Worm (Caenorhabditis elegans) whole organism, young adult: ENCODE measurements around the gene mnk-1.
A peak's percentile ranks its signal among the peaks of the same experiment; 100 is the strongest.

Experiments
- C17E4.6 ChIP-seq: fragments of 200-800 bp; sonication (Bioruptor generic); IDR thresholded peaks from 2 replicates; pipeline ENCODE4 v1.3.6; 2022; ENCODE audit warnings: missing genetic modification reagents, missing genetic modification characterization, missing compliant biosample characterization
- F57C9.4 ChIP-seq: sonication (generic microtip); optimal IDR thresholded peaks from 2 replicates; lab custom pipeline; 2017; ENCODE audit warnings: mild to moderate bottlenecking, missing genetic modification characterization, missing compliant biosample characterization
- T07F8.4 ChIP-seq: sonication (generic microtip); optimal IDR thresholded peaks from 2 replicates; lab custom pipeline; 2016; ENCODE audit warnings: mild to moderate bottlenecking, missing genetic modification characterization, moderate library complexity, missing compliant biosample characterization
- Y53G8AR.9 ChIP-seq: fragments of 200-800 bp; sonication (Bioruptor generic); conservative IDR thresholded peaks from 2 replicates; pipeline ENCODE4 v1.3.6; 2022; ENCODE audit warnings: missing genetic modification reagents, missing genetic modification characterization, missing compliant biosample characterization
- Y56A3A.18 ChIP-seq: fragments of 200-800 bp; sonication (Bioruptor generic); IDR thresholded peaks from 2 replicates; pipeline ENCODE4 v1.3.6; 2022; ENCODE audit warnings: missing genetic modification reagents, missing genetic modification characterization, missing compliant biosample characterization
- Y79H2A.3 ChIP-seq: fragments of 200-800 bp; sonication (Bioruptor generic); conservative IDR thresholded peaks from 2 replicates; pipeline ENCODE4 v1.3.6; 2022; ENCODE audit warnings: missing genetic modification reagents, missing genetic modification characterization, missing compliant biosample characterization
- ZK185.1 ChIP-seq: sonication (generic microtip); optimal IDR thresholded peaks from 2 replicates; lab custom pipeline; 2016; ENCODE audit warnings: mild to moderate bottlenecking, missing genetic modification characterization, missing compliant biosample characterization; ENCODE audit not compliant: poor library complexity, severe bottlenecking
- akir-1 ChIP-seq: fragments of 200-800 bp; sonication (Bioruptor generic); optimal IDR thresholded peaks from 2 replicates; lab custom pipeline; 2018; ENCODE audit warnings: mild to moderate bottlenecking, missing genetic modification characterization, moderate library complexity, missing compliant biosample characterization
- aptf-2 ChIP-seq: fragments of 200-800 bp; sonication (Bioruptor generic); conservative IDR thresholded peaks from 2 replicates; pipeline ENCODE4 v1.3.6; 2022; ENCODE audit warnings: missing genetic modification reagents, missing genetic modification characterization, missing compliant biosample characterization
- ceh-100 ChIP-seq: fragments of 200-800 bp; sonication (Bioruptor generic); IDR thresholded peaks from 2 replicates; pipeline ENCODE4 v1.3.6; 2022; ENCODE audit warnings: missing genetic modification reagents, missing genetic modification characterization, missing compliant biosample characterization
- ceh-27 ChIP-seq: fragments of 200-800 bp; sonication (Bioruptor generic); optimal IDR thresholded peaks from 2 replicates; lab custom pipeline; 2018; ENCODE audit warnings: mild to moderate bottlenecking, missing genetic modification characterization, moderate library complexity, missing compliant biosample characterization
- ceh-40 ChIP-seq: fragments of 200-800 bp; sonication (Bioruptor generic); IDR thresholded peaks from 2 replicates; pipeline ENCODE4 v1.3.6; 2022; ENCODE audit warnings: missing genetic modification characterization, missing compliant biosample characterization
- ceh-91 ChIP-seq: fragments of 200-800 bp; sonication (Bioruptor generic); IDR thresholded peaks from 2 replicates; pipeline ENCODE4 v1.3.6; 2022; ENCODE audit warnings: missing genetic modification reagents, missing genetic modification characterization, missing compliant biosample characterization
- chd-7 ChIP-seq: sonication (generic microtip); optimal IDR thresholded peaks from 2 replicates; lab custom pipeline; 2016; ENCODE audit warnings: mild to moderate bottlenecking, missing genetic modification characterization, moderate library complexity, missing compliant biosample characterization
- die-1 ChIP-seq: sonication (generic microtip); optimal IDR thresholded peaks from 2 replicates; lab custom pipeline; 2016; ENCODE audit warnings: missing genotype, mild to moderate bottlenecking, missing genetic modification characterization, missing compliant biosample characterization
- dox-1 ChIP-seq: fragments of 200-800 bp; sonication (Bioruptor generic); IDR thresholded peaks from 2 replicates; pipeline ENCODE4 v1.3.6; 2022; ENCODE audit warnings: missing genetic modification reagents, missing genetic modification characterization, missing compliant biosample characterization
- dpff-1 ChIP-seq: sonication (generic microtip); optimal IDR thresholded peaks from 2 replicates; lab custom pipeline; 2017; ENCODE audit warnings: mild to moderate bottlenecking, missing genetic modification characterization, missing compliant biosample characterization
- dpl-1 ChIP-seq: fragments of 150-350 bp; optimal IDR thresholded peaks from 2 replicates; lab custom pipeline; 2014; ENCODE audit warnings: missing biosample characterization, missing genetic modification reagents, missing genetic modification characterization
- efl-1 ChIP-seq: fragments of 150-350 bp; optimal IDR thresholded peaks from 2 replicates; lab custom pipeline; 2014; ENCODE audit warnings: missing biosample characterization, missing genetic modification reagents, missing genetic modification characterization
- egrh-3 ChIP-seq: fragments of 200-800 bp; sonication (Bioruptor generic); IDR thresholded peaks from 2 replicates; pipeline ENCODE4 v1.3.6; 2022; ENCODE audit warnings: missing genetic modification reagents, missing genetic modification characterization, missing compliant biosample characterization
- ets-4 ChIP-seq: fragments of 200-800 bp; sonication (Bioruptor generic); optimal IDR thresholded peaks from 2 replicates; lab custom pipeline; 2018; ENCODE audit warnings: mild to moderate bottlenecking, missing genetic modification characterization, missing compliant biosample characterization
- fkh-3 ChIP-seq: sonication (generic microtip); optimal IDR thresholded peaks from 2 replicates; lab custom pipeline; 2016; ENCODE audit warnings: mild to moderate bottlenecking, missing genetic modification characterization, missing compliant biosample characterization
- gei-17 ChIP-seq: fragments of 200-800 bp; sonication (Bioruptor generic); optimal IDR thresholded peaks from 2 replicates; lab custom pipeline; 2018; ENCODE audit warnings: mild to moderate bottlenecking, missing genetic modification characterization, missing compliant biosample characterization
- hlh-26 ChIP-seq: fragments of 200-800 bp; sonication (Bioruptor generic); conservative IDR thresholded peaks from 2 replicates; pipeline ENCODE4 v1.3.6; 2022; ENCODE audit warnings: missing genetic modification reagents, missing genetic modification characterization, missing compliant biosample characterization
- hrde-1 ChIP-seq: sonication (generic microtip); optimal IDR thresholded peaks from 2 replicates; lab custom pipeline; 2016; ENCODE audit warnings: missing genetic modification characterization, mild to moderate bottlenecking, missing compliant biosample characterization, moderate library complexity, missing genotype, missing genetic modification reagents, borderline replicate concordance
- lag-1 ChIP-seq: fragments of 200-800 bp; sonication (Bioruptor generic); IDR thresholded peaks from 2 replicates; pipeline ENCODE4 v1.3.6; 2022; ENCODE audit warnings: missing genetic modification reagents, missing genetic modification characterization, missing compliant biosample characterization
- let-607 ChIP-seq, 2 experiments: fragments of 200-800 bp in 1 of 2; sonication (Bioruptor generic) in 1 of 2; sonication (generic microtip) in 1 of 2; optimal IDR thresholded peaks; 2 replicates each; lab custom pipeline; 2016 to 2018; ENCODE audit warnings: mild to moderate bottlenecking in 2 of 2, missing compliant biosample characterization in 2 of 2, missing genetic modification characterization in 2 of 2, moderate library complexity in 2 of 2, missing genotype in 1 of 2
- lsl-1 ChIP-seq: fragments of 200-800 bp; sonication (Bioruptor generic); optimal IDR thresholded peaks from 2 replicates; lab custom pipeline; 2018; ENCODE audit warnings: mild to moderate bottlenecking, missing genetic modification characterization, moderate library complexity, missing compliant biosample characterization
- lsy-27 ChIP-seq: sonication (generic microtip); optimal IDR thresholded peaks from 2 replicates; lab custom pipeline; 2017; ENCODE audit warnings: missing genetic modification characterization, mild to moderate bottlenecking, missing compliant biosample characterization, antibody characterized with exemption, missing genotype, borderline replicate concordance; ENCODE audit not compliant: insufficient read depth
- madf-10 ChIP-seq: sonication (generic microtip); optimal IDR thresholded peaks from 2 replicates; lab custom pipeline; 2016; ENCODE audit warnings: mild to moderate bottlenecking, missing genetic modification characterization, missing compliant biosample characterization
- mcd-1 ChIP-seq: fragments of 200-800 bp; sonication (Bioruptor generic); IDR thresholded peaks from 2 replicates; pipeline ENCODE4 v1.3.6; 2022; ENCODE audit warnings: missing genetic modification reagents, missing genetic modification characterization, missing compliant biosample characterization
- nfya-2 ChIP-seq: fragments of 200-800 bp; sonication (Bioruptor generic); IDR thresholded peaks from 2 replicates; pipeline ENCODE4 v1.3.6; 2022; ENCODE audit warnings: missing genetic modification reagents, missing genetic modification characterization, missing compliant biosample characterization
- nfyb-1 ChIP-seq: fragments of 200-800 bp; sonication (Bioruptor generic); IDR thresholded peaks from 2 replicates; pipeline ENCODE4 v1.3.6; 2022; ENCODE audit warnings: missing genetic modification reagents, missing genetic modification characterization, missing compliant biosample characterization
- nhr-179 ChIP-seq: sonication (generic microtip); optimal IDR thresholded peaks from 2 replicates; lab custom pipeline; 2016; ENCODE audit warnings: mild to moderate bottlenecking, missing genetic modification characterization, missing compliant biosample characterization
- nhr-90 ChIP-seq: sonication (generic microtip); optimal IDR thresholded peaks from 2 replicates; lab custom pipeline; 2016; ENCODE audit warnings: missing genotype, mild to moderate bottlenecking, missing genetic modification characterization, missing compliant biosample characterization
- pbrm-1 ChIP-seq: fragments of 200-800 bp; sonication (Bioruptor generic); IDR thresholded peaks from 2 replicates; pipeline ENCODE4 v1.3.6; 2022; ENCODE audit warnings: missing genetic modification reagents, missing genetic modification characterization, missing compliant biosample characterization
- pha-4 ChIP-seq: fragments of 150-350 bp; sonication (generic microtip); optimal IDR thresholded peaks from 2 replicates; lab custom pipeline; 2014; ENCODE audit warnings: missing biosample characterization, missing genetic modification reagents, missing genetic modification characterization
- rcor-1 ChIP-seq: fragments of 200-800 bp; sonication (Bioruptor generic); IDR thresholded peaks from 2 replicates; pipeline ENCODE4 v1.3.6; 2022; ENCODE audit warnings: missing genetic modification reagents, missing genetic modification characterization, missing compliant biosample characterization
- repo-1 ChIP-seq: sonication (generic microtip); optimal IDR thresholded peaks from 2 replicates; lab custom pipeline; 2017; ENCODE audit warnings: mild to moderate bottlenecking, missing genetic modification characterization, missing compliant biosample characterization
- snpc-1.1 ChIP-seq: sonication (generic microtip); optimal IDR thresholded peaks from 2 replicates; lab custom pipeline; 2017; ENCODE audit warnings: missing genetic modification characterization, mild to moderate bottlenecking, missing compliant biosample characterization, antibody characterized with exemption, moderate library complexity, missing genotype, missing genetic modification reagents; ENCODE audit not compliant: insufficient read depth
- snpc-1.3 ChIP-seq: sonication (generic microtip); optimal IDR thresholded peaks from 2 replicates; lab custom pipeline; 2017; ENCODE audit warnings: missing genetic modification characterization, mild to moderate bottlenecking, missing compliant biosample characterization, antibody characterized with exemption, moderate library complexity, missing genotype, missing genetic modification reagents; ENCODE audit not compliant: insufficient read depth
- snpc-3.4 ChIP-seq: sonication (generic microtip); optimal IDR thresholded peaks from 2 replicates; lab custom pipeline; 2017; ENCODE audit warnings: missing genetic modification characterization, mild to moderate bottlenecking, missing compliant biosample characterization, antibody characterized with exemption, moderate library complexity, missing genotype, missing genetic modification reagents
- snpc-4 ChIP-seq, 5 experiments: fragments of 150-350 bp in 1 of 5; sonication (generic microtip) in 4 of 5; optimal IDR thresholded peaks; 2 replicates each; lab custom pipeline; 2014 to 2018; ENCODE audit warnings: missing genetic modification characterization in 5 of 5, missing biosample characterization in 3 of 5, antibody characterized with exemption in 2 of 5, mild to moderate bottlenecking in 2 of 5, missing compliant biosample characterization in 2 of 5, missing genotype in 2 of 5, moderate library complexity in 2 of 5, missing genetic modification reagents in 1 of 5
- ztf-25 ChIP-seq: fragments of 200-800 bp; sonication (Bioruptor generic); IDR thresholded peaks from 2 replicates; pipeline ENCODE4 v1.3.6; 2022; ENCODE audit warnings: missing genetic modification reagents, missing genetic modification characterization, missing compliant biosample characterization
- ztf-28 ChIP-seq: fragments of 200-800 bp; sonication (Bioruptor generic); IDR thresholded peaks from 2 replicates; pipeline ENCODE4 v1.3.6; 2022; ENCODE audit warnings: missing genetic modification reagents, missing genetic modification characterization, missing compliant biosample characterization
- ztf-3 ChIP-seq: fragments of 200-800 bp; sonication (Bioruptor generic); optimal IDR thresholded peaks from 2 replicates; lab custom pipeline; 2018; ENCODE audit warnings: mild to moderate bottlenecking, missing genetic modification characterization, missing compliant biosample characterization

Gene mnk-1

ce11 chrII:10555484-10556075 is 736 bp upstream of the mnk-1 start (continued):
- TF ChIP-seq T07F8.4 (tag; lab: Kevin White, UChicago), result no peak
- TF ChIP-seq gei-17, result peak; percentile 15
- TF ChIP-seq fkh-3 (tag; lab: Kevin White, UChicago), result no peak
- TF ChIP-seq Y53G8AR.9 (GFP tag; lab: Robert Waterston, UW), result peak; percentile 48; the same call in 1 of the 2 replicates
- TF ChIP-seq snpc-3.4, result no peak
- no peak for TF ChIP-seq ceh-100 (GFP tag; lab: Robert Waterston, UW)
- TF ChIP-seq F57C9.4 (tag; lab: Kevin White, UChicago), result no peak
- TF ChIP-seq ztf-3, result peak; percentile 65
- TF ChIP-seq dox-1 (GFP tag; lab: Robert Waterston, UW), result peak; percentile 72; the same call in 1 of the 2 replicates
- no peak for TF ChIP-seq ztf-25 (GFP tag; lab: Robert Waterston, UW)
- no peak for TF ChIP-seq dpff-1
- peak; percentile 53 for TF ChIP-seq mcd-1 (GFP tag; lab: Robert Waterston, UW)
- TF ChIP-seq C17E4.6 (GFP tag; lab: Robert Waterston, UW), result no peak
- TF ChIP-seq madf-10 (tag; lab: Kevin White, UChicago), result no peak
- TF ChIP-seq pha-4 (tag; lab: Kevin White, UChicago), result peak; percentile 51
- no peak for TF ChIP-seq nfya-2 (GFP tag; lab: Robert Waterston, UW)
- no peak for TF ChIP-seq hrde-1 (tag; lab: Kevin White, UChicago)
- no peak for TF ChIP-seq snpc-1.1 (tag; lab: Kevin White, UChicago)
- 0 out of 2 replicates have a peak, but pooled peaks have one; percentile 9 for TF ChIP-seq Y56A3A.18 (GFP tag; lab: Robert Waterston, UW)
- TF ChIP-seq pbrm-1 (GFP tag; lab: Robert Waterston, UW), result peak; percentile 8; the same call in 1 of the 2 replicates
- peak; percentile 55 for TF ChIP-seq nhr-90
- TF ChIP-seq aptf-2, result 0 out of 2 replicates have a peak, but pooled peaks have one; percentile 38
- TF ChIP-seq chd-7 (tag; lab: Kevin White, UChicago), result peak; percentile 80
- TF ChIP-seq die-1 (tag; lab: Kevin White, UChicago), result no peak
- no peak for TF ChIP-seq snpc-1.3 (tag; lab: Kevin White, UChicago)
- TF ChIP-seq lsl-1 (GFP tag; lab: Kevin White, UChicago), result no peak
- no peak for TF ChIP-seq lsy-27
- TF ChIP-seq nhr-179, result no peak
- TF ChIP-seq ceh-27 (GFP tag; lab: Kevin White, UChicago), result no peak
- TF ChIP-seq ZK185.1 (tag; lab: Kevin White, UChicago), result no peak
- TF ChIP-seq let-607 (tag; optimal IDR thresholded peaks at IDR 0.05; lab: Kevin White, UChicago), result peak in 1 of 2 experiments; percentile 19
- no peak for TF ChIP-seq repo-1 (tag; lab: Kevin White, UChicago)
- no peak for TF ChIP-seq ceh-40
- no peak for TF ChIP-seq egrh-3
- peak; percentile 67; the same call in 1 of the 2 replicates for TF ChIP-seq nfyb-1
- TF ChIP-seq ceh-91 (GFP tag; lab: Robert Waterston, UW), result no peak
- no peak for TF ChIP-seq efl-1 (GFP tag; lab: Kevin White, UChicago)
- TF ChIP-seq akir-1 (GFP tag; lab: Kevin White, UChicago), result no peak
- no peak for TF ChIP-seq hlh-26 (GFP tag; lab: Robert Waterston, UW)
- TF ChIP-seq ztf-28 (GFP tag; lab: Robert Waterston, UW), result no peak
- no peak for TF ChIP-seq dpl-1 (GFP tag; lab: Kevin White, UChicago)
- peak; percentile 80 for TF ChIP-seq ets-4
- no peak for TF ChIP-seq snpc-4 (GFP tag; optimal IDR thresholded peaks at IDR 0.05; lab: Kevin White, UChicago)
- peak in 2 of 4 experiments; percentile 36 to 68 for TF ChIP-seq snpc-4 (tag; optimal IDR thresholded peaks at IDR 0.05; lab: Kevin White, UChicago)
- no peak for TF ChIP-seq Y79H2A.3 (GFP tag; lab: Robert Waterston, UW)
- TF ChIP-seq lag-1 (GFP tag; lab: Robert Waterston, UW), result no peak
- no peak for TF ChIP-seq rcor-1 (GFP tag; lab: Robert Waterston, UW)
